Worm (Caenorhabditis elegans) whole organism, young adult: ENCODE results near the gene mca-2.

Source experiments
- B0035.1 ChIP-seq: sonication (generic microtip); optimal IDR thresholded peaks from 2 replicates; lab custom pipeline; 2016; ENCODE audit warnings: missing genetic modification characterization, mild to moderate bottlenecking, missing compliant biosample characterization, missing genotype, missing genetic modification reagents
- C06A6.2 ChIP-seq: fragments of 200-800 bp; sonication (Bioruptor generic); conservative IDR thresholded peaks from 2 replicates; pipeline ENCODE4 v1.3.6; 2022; ENCODE audit warnings: missing genetic modification characterization, missing compliant biosample characterization
- D2030.7 ChIP-seq: fragments of 200-800 bp; sonication (Bioruptor generic); IDR thresholded peaks from 2 replicates; pipeline ENCODE4 v1.3.6; 2022; ENCODE audit warnings: missing genetic modification reagents, missing genetic modification characterization, missing compliant biosample characterization
- F52B5.7 ChIP-seq: sonication (generic microtip); optimal IDR thresholded peaks from 2 replicates; lab custom pipeline; 2016; ENCODE audit warnings: mild to moderate bottlenecking, missing genetic modification characterization, missing compliant biosample characterization
- T07F8.4 ChIP-seq: sonication (generic microtip); optimal IDR thresholded peaks from 2 replicates; lab custom pipeline; 2016; ENCODE audit warnings: mild to moderate bottlenecking, missing genetic modification characterization, moderate library complexity, missing compliant biosample characterization
- Y53F4B.3 ChIP-seq: fragments of 200-800 bp; sonication (Bioruptor generic); IDR thresholded peaks from 2 replicates; pipeline ENCODE4 v1.3.6; 2022; ENCODE audit warnings: missing genetic modification reagents, missing genetic modification characterization, missing compliant biosample characterization
- Y79H2A.3 ChIP-seq: fragments of 200-800 bp; sonication (Bioruptor generic); conservative IDR thresholded peaks from 2 replicates; pipeline ENCODE4 v1.3.6; 2022; ENCODE audit warnings: missing genetic modification reagents, missing genetic modification characterization, missing compliant biosample characterization
- Y95B8A.8 ChIP-seq: fragments of 200-800 bp; sonication (Bioruptor generic); IDR thresholded peaks from 2 replicates; pipeline ENCODE4 v1.3.6; 2022; ENCODE audit warnings: missing genetic modification reagents, missing genetic modification characterization, missing compliant biosample characterization
- attf-5 ChIP-seq: fragments of 200-800 bp; sonication (Bioruptor generic); optimal IDR thresholded peaks from 2 replicates; lab custom pipeline; 2018; ENCODE audit warnings: mild to moderate bottlenecking, missing genetic modification characterization, missing compliant biosample characterization
- ceh-58 ChIP-seq: fragments of 200-800 bp; sonication (Bioruptor generic); IDR thresholded peaks from 2 replicates; pipeline ENCODE4 v1.3.6; 2022; ENCODE audit warnings: missing genetic modification characterization, missing compliant biosample characterization
- ceh-91 ChIP-seq: fragments of 200-800 bp; sonication (Bioruptor generic); IDR thresholded peaks from 2 replicates; pipeline ENCODE4 v1.3.6; 2022; ENCODE audit warnings: missing genetic modification reagents, missing genetic modification characterization, missing compliant biosample characterization
- chd-7 ChIP-seq: sonication (generic microtip); optimal IDR thresholded peaks from 2 replicates; lab custom pipeline; 2016; ENCODE audit warnings: mild to moderate bottlenecking, missing genetic modification characterization, moderate library complexity, missing compliant biosample characterization
- die-1 ChIP-seq: sonication (generic microtip); optimal IDR thresholded peaks from 2 replicates; lab custom pipeline; 2016; ENCODE audit warnings: missing genotype, mild to moderate bottlenecking, missing genetic modification characterization, missing compliant biosample characterization
- dpff-1 ChIP-seq: sonication (generic microtip); optimal IDR thresholded peaks from 2 replicates; lab custom pipeline; 2017; ENCODE audit warnings: mild to moderate bottlenecking, missing genetic modification characterization, missing compliant biosample characterization
- egl-44 ChIP-seq: fragments of 200-800 bp; sonication (Bioruptor generic); IDR thresholded peaks from 2 replicates; pipeline ENCODE4 v1.3.6; 2022; ENCODE audit warnings: missing genetic modification reagents, missing genetic modification characterization, missing compliant biosample characterization
- egrh-3 ChIP-seq: fragments of 200-800 bp; sonication (Bioruptor generic); IDR thresholded peaks from 2 replicates; pipeline ENCODE4 v1.3.6; 2022; ENCODE audit warnings: missing genetic modification reagents, missing genetic modification characterization, missing compliant biosample characterization
- gei-17 ChIP-seq: fragments of 200-800 bp; sonication (Bioruptor generic); optimal IDR thresholded peaks from 2 replicates; lab custom pipeline; 2018; ENCODE audit warnings: mild to moderate bottlenecking, missing genetic modification characterization, missing compliant biosample characterization
- hlh-12 ChIP-seq: sonication (generic microtip); optimal IDR thresholded peaks from 2 replicates; lab custom pipeline; 2016; ENCODE audit warnings: missing genetic modification characterization, missing compliant biosample characterization
- hmg-20 ChIP-seq: fragments of 200-800 bp; sonication (Bioruptor generic); IDR thresholded peaks from 2 replicates; pipeline ENCODE4 v1.3.6; 2022; ENCODE audit warnings: missing genetic modification reagents, missing genetic modification characterization, missing compliant biosample characterization
- hsf-1 ChIP-seq: fragments of 200-800 bp; sonication (Bioruptor generic); IDR thresholded peaks from 2 replicates; pipeline ENCODE4 v1.3.6; 2022; ENCODE audit warnings: missing genetic modification reagents, missing genetic modification characterization, missing compliant biosample characterization
- lin-40 ChIP-seq: sonication (generic microtip); optimal IDR thresholded peaks from 2 replicates; lab custom pipeline; 2016; ENCODE audit warnings: missing genetic modification characterization, mild to moderate bottlenecking, missing compliant biosample characterization, missing genotype, missing genetic modification reagents
- lin-54 ChIP-seq: fragments of 200-800 bp; sonication (Bioruptor generic); optimal IDR thresholded peaks from 2 replicates; lab custom pipeline; 2018; ENCODE audit warnings: mild to moderate bottlenecking, missing genetic modification characterization, missing compliant biosample characterization
- mes-4 ChIP-seq: sonication (generic microtip); optimal IDR thresholded peaks from 2 replicates; lab custom pipeline; 2016; ENCODE audit warnings: missing genotype, missing genetic modification characterization, missing compliant biosample characterization
- nfyb-1 ChIP-seq: fragments of 200-800 bp; sonication (Bioruptor generic); IDR thresholded peaks from 2 replicates; pipeline ENCODE4 v1.3.6; 2022; ENCODE audit warnings: missing genetic modification reagents, missing genetic modification characterization, missing compliant biosample characterization
- nhr-179 ChIP-seq: sonication (generic microtip); optimal IDR thresholded peaks from 2 replicates; lab custom pipeline; 2016; ENCODE audit warnings: mild to moderate bottlenecking, missing genetic modification characterization, missing compliant biosample characterization
- nhr-80 ChIP-seq: sonication (generic microtip); optimal IDR thresholded peaks from 2 replicates; lab custom pipeline; 2016; ENCODE audit warnings: missing genetic modification characterization, missing compliant biosample characterization
- rec-8 ChIP-seq, 2 experiments: sonication (generic microtip); optimal IDR thresholded peaks; 2 replicates each; lab custom pipeline; 2016; ENCODE audit warnings: mild to moderate bottlenecking in 2 of 2, missing genetic modification characterization in 2 of 2, missing genetic modification reagents in 2 of 2, missing genotype in 2 of 2, missing biosample characterization in 1 of 2, missing compliant biosample characterization in 1 of 2, moderate library complexity in 1 of 2
- snpc-4 ChIP-seq, 5 experiments: fragments of 150-350 bp in 1 of 5; sonication (generic microtip) in 4 of 5; optimal IDR thresholded peaks; 2 replicates each; lab custom pipeline; 2014 to 2018; ENCODE audit warnings: missing genetic modification characterization in 5 of 5, missing biosample characterization in 3 of 5, antibody characterized with exemption in 2 of 5, mild to moderate bottlenecking in 2 of 5, missing compliant biosample characterization in 2 of 5, missing genotype in 2 of 5, moderate library complexity in 2 of 5, missing genetic modification reagents in 1 of 5
- somi-1 ChIP-seq: fragments of 200-800 bp; sonication (Bioruptor generic); optimal IDR thresholded peaks from 2 replicates; lab custom pipeline; 2018; ENCODE audit warnings: mild to moderate bottlenecking, missing genetic modification characterization, missing compliant biosample characterization
- unc-62 ChIP-seq: fragments of 150-350 bp; optimal IDR thresholded peaks from 2 replicates; lab custom pipeline; 2014; ENCODE audit warnings: missing biosample characterization, missing genetic modification reagents, missing genetic modification characterization
- zfh-2 ChIP-seq: fragments of 200-800 bp; sonication (Bioruptor generic); conservative IDR thresholded peaks from 2 replicates; pipeline ENCODE4 v1.3.6; 2022; ENCODE audit warnings: missing genetic modification reagents, missing genetic modification characterization, missing compliant biosample characterization
- ztf-26 ChIP-seq: sonication (generic microtip); optimal IDR thresholded peaks from 2 replicates; lab custom pipeline; 2017; ENCODE audit warnings: missing genetic modification characterization, missing compliant biosample characterization
- ztf-6 ChIP-seq: fragments of 200-800 bp; sonication (Bioruptor generic); IDR thresholded peaks from 2 replicates; pipeline ENCODE4 v1.3.6; 2022; ENCODE audit warnings: missing genetic modification reagents, missing genetic modification characterization, missing compliant biosample characterization

The mca-2 gene

DNA sequence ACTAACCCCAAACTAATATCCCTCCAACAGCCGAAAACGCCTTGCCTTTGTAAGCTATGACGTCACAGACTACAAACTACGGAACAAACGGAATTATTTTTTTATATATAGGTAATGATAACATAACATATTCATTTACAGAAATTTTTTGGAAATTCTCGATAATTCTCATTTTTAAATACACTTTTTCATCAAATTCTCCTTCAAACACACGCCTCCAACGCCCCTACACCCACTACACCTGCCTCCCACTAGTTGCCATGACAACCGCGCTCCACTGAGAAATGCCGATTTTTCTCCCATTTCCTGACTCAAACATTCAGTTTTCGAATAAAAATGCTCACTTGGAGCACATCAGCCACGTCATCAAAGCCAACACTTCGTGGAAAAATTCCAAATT lies 30.5 kb downstream of the mca-2 start, which contains the start of gene xbx-4 (continued):
- no peak for TF ChIP-seq ceh-58 (GFP tag; lab: Robert Waterston, UW)
- no peak for TF ChIP-seq C06A6.2 (GFP tag; lab: Robert Waterston, UW)

DNA sequence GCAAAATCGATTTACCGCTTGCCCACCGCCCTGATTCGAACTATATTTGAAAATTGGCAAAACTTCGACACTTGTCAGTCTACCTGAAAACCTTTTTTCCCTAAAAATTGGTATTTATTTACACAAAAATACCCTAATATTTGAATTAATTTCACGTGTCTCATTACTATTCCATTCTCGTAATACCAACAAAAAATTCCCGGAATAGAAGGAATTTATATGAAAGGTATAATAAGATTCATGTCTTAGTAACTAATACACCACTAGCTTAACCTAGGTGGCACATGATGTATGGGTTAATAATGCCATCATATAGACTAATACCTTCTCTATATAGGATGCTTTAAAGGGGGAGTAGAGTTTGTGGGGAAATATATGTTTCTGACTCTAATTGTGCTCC lies 33.4 kb downstream of the mca-2 start:
- TF ChIP-seq F52B5.7 (tag; lab: Kevin White, UChicago) (no peak), hlh-12 (no peak), attf-5 (GFP tag; lab: Kevin White, UChicago) (no peak), hsf-1 (no peak), lin-54 (no peak), egl-44 (GFP tag; lab: Robert Waterston, UW) (no peak), hmg-20 (GFP tag; lab: Robert Waterston, UW) (no peak), ztf-26 (tag; lab: Kevin White, UChicago) (no peak), ceh-58 (GFP tag; lab: Robert Waterston, UW) (no peak), snpc-4 (GFP tag; optimal IDR thresholded peaks at IDR 0.05; lab: Kevin White, UChicago) (no peak), snpc-4 (tag; optimal IDR thresholded peaks at IDR 0.05; lab: Kevin White, UChicago) (no peak), rec-8 (tag; optimal IDR thresholded peaks at IDR 0.05; lab: Kevin White, UChicago) (no peak), gei-17 (GFP tag; lab: Kevin White, UChicago) (no peak), Y53F4B.3 (GFP tag; lab: Robert Waterston, UW) (no peak), somi-1 (GFP tag; lab: Kevin White, UChicago) (no peak)

DNA sequence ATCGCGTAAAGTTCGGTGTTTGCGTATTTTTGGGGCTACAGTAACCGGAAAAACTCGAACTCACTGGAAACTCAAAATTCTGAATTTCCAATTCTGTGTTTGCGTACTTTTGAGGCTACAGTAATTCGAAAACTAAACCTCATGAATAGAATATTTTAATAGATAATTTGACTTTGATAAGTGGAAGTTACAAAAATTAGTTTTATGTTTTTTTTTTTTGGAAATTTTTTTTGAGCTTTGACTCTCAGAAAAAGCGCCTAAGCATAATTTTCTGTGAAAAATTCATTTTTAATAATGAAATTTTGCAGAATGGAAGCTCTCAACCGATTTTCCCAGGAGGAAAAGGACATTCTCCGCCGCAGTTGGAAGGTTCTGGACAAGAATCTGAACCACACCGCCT lies 38.7 kb downstream of the mca-2 start, which contains the start of gene glb-7:
glb-7 (plus strand) TSS at position 301 of the 400 bp plus-strand sequence.
- no peak for TF ChIP-seq dpff-1
- TF ChIP-seq nfyb-1 (GFP tag; lab: Robert Waterston, UW) = no peak
- no peak for TF ChIP-seq die-1 (tag; lab: Kevin White, UChicago)
- no peak for TF ChIP-seq B0035.1 (tag; lab: Kevin White, UChicago)

DNA sequence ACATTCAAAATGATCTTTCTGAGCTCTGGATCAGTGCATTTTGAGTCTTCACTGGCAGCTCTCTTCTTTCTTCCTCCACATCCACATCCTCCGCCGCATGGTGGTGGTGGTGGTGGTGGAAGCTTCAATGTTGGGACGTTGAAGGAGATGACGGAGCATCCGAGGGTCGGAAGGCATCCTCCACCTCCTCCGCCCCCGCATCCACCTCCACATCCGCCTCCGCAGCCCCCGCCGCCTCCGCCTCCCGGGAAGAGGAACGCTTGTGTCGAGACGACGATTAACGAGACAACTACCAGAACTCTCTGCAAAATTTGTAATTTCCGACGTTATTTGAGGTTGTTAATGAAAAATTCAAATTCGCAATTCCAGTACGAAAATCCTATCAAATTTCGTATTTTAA lies 43.5 kb downstream of the mca-2 start:
- TF ChIP-seq egrh-3 (GFP tag; lab: Robert Waterston, UW) (peak; percentile 88), Y79H2A.3 (no peak), zfh-2 (GFP tag; lab: Robert Waterston, UW) (peak; percentile 87)

DNA sequence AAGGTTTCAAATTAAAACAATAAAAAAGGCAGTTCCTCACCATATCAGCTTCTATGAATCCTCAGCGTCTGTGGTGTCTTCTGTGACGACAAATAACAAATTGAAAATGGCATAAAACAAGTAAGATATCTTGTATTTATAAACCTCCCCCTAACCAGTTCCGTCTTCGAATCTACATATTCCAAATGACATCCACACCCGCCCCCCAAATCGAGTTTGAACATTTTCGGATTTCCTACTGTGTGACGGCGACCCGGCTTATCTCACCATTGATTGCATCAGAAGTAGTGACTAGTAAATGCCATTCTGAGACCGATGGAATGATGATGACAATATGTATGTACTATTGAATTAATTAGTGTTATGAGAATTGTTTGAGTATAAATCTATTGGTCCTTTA lies 44.9 kb downstream of the mca-2 start, which contains the start of gene grl-20:
grl-20 (minus strand) TSS at position 101 of the 400 bp plus-strand sequence.
- TF ChIP-seq T07F8.4 = no peak
- TF ChIP-seq gei-17 (GFP tag; lab: Kevin White, UChicago) = no peak

DNA sequence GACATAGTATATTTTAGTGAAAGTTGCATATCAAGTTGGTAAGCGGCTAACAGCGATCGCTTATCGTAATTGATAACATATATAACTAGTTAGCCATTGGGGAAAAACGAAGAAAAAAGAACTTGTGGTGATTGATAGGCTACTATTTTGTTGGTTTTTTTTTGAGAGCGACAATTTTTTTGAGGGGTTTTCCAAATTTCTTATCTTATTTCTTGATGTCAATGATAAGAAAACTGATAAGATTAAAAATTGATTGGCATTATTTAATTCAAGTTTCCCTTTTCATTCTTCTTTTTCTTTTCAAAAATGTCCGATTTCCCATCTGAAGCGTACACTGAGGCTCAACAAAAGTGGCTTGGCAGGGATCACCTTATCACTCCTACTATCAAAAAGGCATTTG lies 46.9 kb downstream of the mca-2 start, which contains the start of gene prmt-6:
prmt-6 (plus strand) TSS at position 252 of the 400 bp plus-strand sequence.
- no peak for TF ChIP-seq mes-4
- no peak for TF ChIP-seq ceh-91
- no peak for TF ChIP-seq unc-62 (GFP tag; lab: Kevin White, UChicago)
- no peak for TF ChIP-seq Y95B8A.8
- peak; percentile 60 for TF ChIP-seq nhr-80 (tag; lab: Kevin White, UChicago)
- TF ChIP-seq D2030.7 (GFP tag; lab: Robert Waterston, UW) = no peak
- TF ChIP-seq lin-40 = peak; percentile 23
- TF ChIP-seq ztf-6 (GFP tag; lab: Robert Waterston, UW) = no peak
- no peak for TF ChIP-seq nhr-179 (tag; lab: Kevin White, UChicago)
- no peak for TF ChIP-seq chd-7 (tag; lab: Kevin White, UChicago)
